Worm (Caenorhabditis elegans) whole organism, mixed stage, embryonic: ENCODE results near the gene wrk-1.

ENCODE experiments used
- M03D4.4 ChIP-seq: sonication (generic microtip); optimal IDR thresholded peaks from 2 replicates; lab custom pipeline; 2017; ENCODE audit warnings: mild to moderate bottlenecking, missing genetic modification characterization, missing compliant biosample characterization
- elt-1 ChIP-seq: sonication (generic microtip); optimal IDR thresholded peaks from 2 replicates; lab custom pipeline; 2017; ENCODE audit warnings: missing genetic modification characterization, mild to moderate bottlenecking, missing compliant biosample characterization, antibody characterized with exemption, moderate library complexity, borderline replicate concordance; ENCODE audit not compliant: insufficient read depth
- ham-2 ChIP-seq: fragments of 200-800 bp; sonication (Bioruptor generic); optimal IDR thresholded peaks from 2 replicates; lab custom pipeline; 2018; ENCODE audit warnings: mild to moderate bottlenecking, missing genetic modification characterization, missing compliant biosample characterization
- mls-2 ChIP-seq: sonication (generic microtip); optimal IDR thresholded peaks from 2 replicates; lab custom pipeline; 2016; ENCODE audit warnings: mild to moderate bottlenecking, missing genetic modification characterization, moderate library complexity, missing compliant biosample characterization
- nhr-237 ChIP-seq: fragments of 150-350 bp; optimal IDR thresholded peaks from 2 replicates; lab custom pipeline; 2014; ENCODE audit warnings: missing biosample characterization, missing genetic modification characterization
- pha-4 ChIP-seq: fragments of 150-350 bp; optimal IDR thresholded peaks from 2 replicates; lab custom pipeline; 2018; ENCODE audit warnings: missing biosample characterization, missing genetic modification reagents, missing genetic modification characterization
- sem-2 ChIP-seq: fragments of 200-800 bp; sonication (Bioruptor generic); optimal IDR thresholded peaks from 2 replicates; lab custom pipeline; 2018; ENCODE audit warnings: mild to moderate bottlenecking, missing genetic modification characterization, missing compliant biosample characterization
- snpc-4 ChIP-seq: fragments of 150-350 bp; optimal IDR thresholded peaks from 2 replicates; lab custom pipeline; 2014; ENCODE audit warnings: missing biosample characterization, missing genetic modification characterization
- unc-120 ChIP-seq: sonication (generic microtip); optimal IDR thresholded peaks from 2 replicates; lab custom pipeline; 2017; ENCODE audit warnings: missing genetic modification characterization, missing compliant biosample characterization; ENCODE audit not compliant: poor library complexity, severe bottlenecking
- unc-39 ChIP-seq: fragments of 150-350 bp; optimal IDR thresholded peaks from 2 replicates; lab custom pipeline; 2014; ENCODE audit warnings: missing biosample characterization, missing genetic modification characterization
- ztf-11 ChIP-seq: fragments of 150-350 bp; optimal IDR thresholded peaks from 2 replicates; lab custom pipeline; 2014; ENCODE audit warnings: missing biosample characterization, missing genetic modification characterization

- TF ChIP-seq M03D4.4 (no peak), ztf-11 (tag; lab: Kevin White, UChicago) (no peak), sem-2 (GFP tag; lab: Kevin White, UChicago) (no peak), elt-1 (no peak), ham-2 (GFP tag; lab: Kevin White, UChicago) (no peak), unc-120 (no peak), nhr-237 (tag; lab: Kevin White, UChicago) (no peak), pha-4 (tag; lab: Kevin White, UChicago) (no peak), unc-39 (tag; lab: Kevin White, UChicago) (no peak), mls-2 (no peak), snpc-4 (tag; lab: Kevin White, UChicago) (no peak)
Observed at ce11 chrX:8355350-8355749, 37.0 kb downstream of the wrk-1 start.
